Fruit fly (Drosophila melanogaster) whole organism, embryonic: ENCODE results near the gene CG43658.

Experiments
- Abd-B ChIP-seq: fragments of 200-800 bp; sonication (Bioruptor generic); optimal IDR thresholded peaks from 2 replicates; lab custom pipeline; 2018; ENCODE audit warnings: missing biosample characterization, mild to moderate bottlenecking, missing genetic modification characterization, moderate library complexity
- Asciz ChIP-seq: fragments of 200-800 bp; sonication (Bioruptor generic); optimal IDR thresholded peaks from 2 replicates; lab custom pipeline; 2017; ENCODE audit warnings: missing biosample characterization, mild to moderate bottlenecking, missing genetic modification characterization, missing genetic modification reagents
- CG10147 ChIP-seq: fragments of 200-800 bp; sonication (Bioruptor generic); optimal IDR thresholded peaks from 2 replicates; lab custom pipeline; 2019; ENCODE audit warnings: missing biosample characterization, mild to moderate bottlenecking, missing genetic modification characterization, moderate library complexity
- CG10209 ChIP-seq: fragments of 200-800 bp; sonication (Bioruptor generic); optimal IDR thresholded peaks from 3 replicates; lab custom pipeline; 2017; ENCODE audit warnings: missing biosample characterization, mild to moderate bottlenecking, missing genetic modification characterization, missing genetic modification reagents
- CG10274 ChIP-seq: fragments of 200-800 bp; sonication (Bioruptor generic); optimal IDR thresholded peaks from 3 replicates; lab custom pipeline; 2017; ENCODE audit warnings: missing biosample characterization, mild to moderate bottlenecking, missing genetic modification characterization
- CG10959 ChIP-seq: fragments of 200-800 bp; sonication (Bioruptor generic); IDR thresholded peaks from 2 replicates; pipeline ENCODE4 v1.3.6; 2022; ENCODE audit warnings: missing biosample characterization, missing genetic modification characterization
- CG10979 ChIP-seq: fragments of 200-800 bp; sonication (Bioruptor generic); optimal IDR thresholded peaks from 2 replicates; lab custom pipeline; 2018; ENCODE audit warnings: missing biosample characterization, mild to moderate bottlenecking, missing genetic modification characterization, moderate library complexity
- CG12391 ChIP-seq: fragments of 200-800 bp; sonication (Bioruptor generic); optimal IDR thresholded peaks from 3 replicates; lab custom pipeline; 2018; ENCODE audit warnings: missing biosample characterization, mild to moderate bottlenecking, missing genetic modification characterization, moderate library complexity
- CG13296 ChIP-seq: fragments of 200-800 bp; sonication (Bioruptor generic); optimal IDR thresholded peaks from 3 replicates; lab custom pipeline; 2018; ENCODE audit warnings: missing biosample characterization, mild to moderate bottlenecking, missing genetic modification characterization
- CG16815 ChIP-seq: fragments of 200-800 bp; sonication (Bioruptor generic); optimal IDR thresholded peaks from 3 replicates; lab custom pipeline; 2017; ENCODE audit warnings: missing biosample characterization, mild to moderate bottlenecking, missing genetic modification characterization
- CG18011 ChIP-seq: fragments of 200-800 bp; sonication (Bioruptor generic); optimal IDR thresholded peaks from 2 replicates; lab custom pipeline; 2017; ENCODE audit warnings: missing biosample characterization, missing genetic modification characterization, mild to moderate bottlenecking, moderate library complexity, missing genotype
- CG2712 ChIP-seq: fragments of 200-800 bp; optimal IDR thresholded peaks from 3 replicates; lab custom pipeline; 2019; ENCODE audit warnings: missing biosample characterization, mild to moderate bottlenecking, missing genetic modification characterization, moderate library complexity
- CG3163 ChIP-seq: fragments of 200-800 bp; sonication (Bioruptor generic); optimal IDR thresholded peaks from 3 replicates; lab custom pipeline; 2016; ENCODE audit warnings: missing biosample characterization, missing genetic modification characterization
- CG34224 ChIP-seq: fragments of 200-800 bp; sonication (Bioruptor generic); IDR thresholded peaks from 3 replicates; pipeline ENCODE4 v1.3.6; 2022; ENCODE audit warnings: missing biosample characterization, missing genetic modification characterization; ENCODE audit not compliant: partially characterized antibody
- CG4404 ChIP-seq: fragments of 200-800 bp; sonication (Bioruptor generic); IDR thresholded peaks from 2 replicates; pipeline ENCODE4 v1.3.6; 2022; ENCODE audit warnings: missing biosample characterization, missing genetic modification characterization
- CG6175 ChIP-seq: fragments of 200-800 bp; sonication (Bioruptor generic); IDR thresholded peaks from 3 replicates; pipeline ENCODE4 v1.3.6; 2022; ENCODE audit warnings: missing biosample characterization, missing genetic modification characterization
- CG7372 ChIP-seq: fragments of 200-800 bp; sonication (Bioruptor generic); IDR thresholded peaks from 2 replicates; pipeline ENCODE4 v1.3.6; 2022; ENCODE audit warnings: missing biosample characterization, missing genetic modification characterization
- CG9876 ChIP-seq: fragments of 200-800 bp; sonication (Bioruptor generic); optimal IDR thresholded peaks from 2 replicates; lab custom pipeline; 2016; ENCODE audit warnings: missing biosample characterization, missing genetic modification characterization
- Deaf1 ChIP-seq: fragments of 200-800 bp; optimal IDR thresholded peaks from 3 replicates; lab custom pipeline; 2019; ENCODE audit warnings: missing biosample characterization, mild to moderate bottlenecking, missing genetic modification characterization, moderate library complexity
- Dll ChIP-seq: fragments of 200-800 bp; sonication (Bioruptor generic); IDR thresholded peaks from 4 replicates; pipeline ENCODE4 v1.3.6; 2022; ENCODE audit warnings: missing biosample characterization, missing genetic modification characterization; ENCODE audit not compliant: partially characterized antibody
- Drgx ChIP-seq: fragments of 200-800 bp; sonication (Bioruptor generic); IDR thresholded peaks from 2 replicates; pipeline ENCODE4 v1.3.6; 2022; ENCODE audit warnings: missing biosample characterization, missing genetic modification characterization
- Ets65A ChIP-seq: fragments of 200-800 bp; sonication (Bioruptor generic); peaks from one replicate; lab custom pipeline; 2016; ENCODE audit warnings: missing biosample characterization, missing genetic modification characterization
- Gsc ChIP-seq: fragments of 200-800 bp; sonication (Bioruptor generic); IDR thresholded peaks from 2 replicates; pipeline ENCODE4 v1.3.6; 2022; ENCODE audit warnings: missing biosample characterization, missing genetic modification characterization
- HmgZ ChIP-seq: fragments of 200-800 bp; sonication (Bioruptor generic); optimal IDR thresholded peaks from 2 replicates; lab custom pipeline; 2018; ENCODE audit warnings: missing biosample characterization, mild to moderate bottlenecking, missing genetic modification characterization
- Hmx ChIP-seq: fragments of 200-800 bp; sonication (Bioruptor generic); optimal IDR thresholded peaks from 2 replicates; lab custom pipeline; 2016; ENCODE audit warnings: missing biosample characterization, missing genetic modification characterization
- Med ChIP-seq: fragments of 200-800 bp; sonication (Bioruptor generic); peaks from one replicate; lab custom pipeline; 2016; ENCODE audit warnings: missing biosample characterization, missing genetic modification characterization, mild to moderate bottlenecking, inconsistent platforms, moderate library complexity
- NC2α ChIP-seq: fragments of 200-800 bp; sonication (Bioruptor generic); optimal IDR thresholded peaks from 2 replicates; lab custom pipeline; 2016; ENCODE audit warnings: missing biosample characterization, missing genetic modification characterization
- Optix ChIP-seq: fragments of 200-800 bp; sonication (Bioruptor generic); IDR thresholded peaks from 3 replicates; pipeline ENCODE4 v1.3.6; 2022; ENCODE audit warnings: missing biosample characterization, missing genetic modification characterization
- Ravus ChIP-seq: fragments of 200-800 bp; sonication (Bioruptor generic); IDR thresholded peaks from 2 replicates; pipeline ENCODE4 v1.3.6; 2022; ENCODE audit warnings: missing biosample characterization, missing genetic modification characterization
- Spps ChIP-seq: fragments of 200-800 bp; sonication (Bioruptor generic); optimal IDR thresholded peaks from 2 replicates; lab custom pipeline; 2018; ENCODE audit warnings: missing biosample characterization, mild to moderate bottlenecking, missing genetic modification characterization
- YL-1 ChIP-seq: fragments of 200-800 bp; sonication (Bioruptor generic); optimal IDR thresholded peaks from 3 replicates; lab custom pipeline; 2017; ENCODE audit warnings: missing biosample characterization, mild to moderate bottlenecking, missing genetic modification characterization
- ap ChIP-seq: fragments of 200-800 bp; sonication (Bioruptor generic); IDR thresholded peaks from 2 replicates; pipeline ENCODE4 v1.3.6; 2022; ENCODE audit warnings: missing biosample characterization, missing genetic modification characterization
- ase ChIP-seq: fragments of 200-800 bp; sonication (Bioruptor generic); IDR thresholded peaks from 3 replicates; pipeline ENCODE4 v1.3.6; 2022; ENCODE audit warnings: missing biosample characterization, missing genetic modification characterization
- cwo ChIP-seq: fragments of 200-800 bp; sonication (Bioruptor generic); optimal IDR thresholded peaks from 3 replicates; lab custom pipeline; 2017; ENCODE audit warnings: missing biosample characterization, missing genetic modification characterization, mild to moderate bottlenecking, moderate library complexity, missing genetic modification reagents
- dysf ChIP-seq: fragments of 200-800 bp; sonication (Bioruptor generic); IDR thresholded peaks from 3 replicates; pipeline ENCODE4 v1.3.6; 2022; ENCODE audit warnings: missing biosample characterization, missing genetic modification characterization
- gem ChIP-seq: fragments of 200-800 bp; sonication (Bioruptor generic); optimal IDR thresholded peaks from 2 replicates; lab custom pipeline; 2019; ENCODE audit warnings: missing biosample characterization, mild to moderate bottlenecking, missing genetic modification characterization, moderate library complexity
- hkb ChIP-seq, 2 experiments: fragments of 200-800 bp in 1 of 2; fragments of >200 bp in 1 of 2; sonication (Bioruptor generic) in 1 of 2; IDR thresholded peaks in 1 of 2; optimal IDR thresholded peaks in 1 of 2; 2 replicates each; pipeline versions ENCODE4 v1.3.6 to Lab custom; 2017 to 2022; ENCODE audit warnings: missing biosample characterization in 1 of 2, missing genetic modification characterization in 1 of 2
- maf-S ChIP-seq: fragments of 200-800 bp; sonication (Bioruptor generic); optimal IDR thresholded peaks from 2 replicates; lab custom pipeline; 2016; ENCODE audit warnings: missing biosample characterization, missing genetic modification characterization
- nmo ChIP-seq: fragments of 200-800 bp; sonication (Bioruptor generic); optimal IDR thresholded peaks from 2 replicates; lab custom pipeline; 2018; ENCODE audit warnings: missing biosample characterization, mild to moderate bottlenecking, missing genetic modification characterization, moderate library complexity
- otp ChIP-seq: fragments of 200-800 bp; sonication (Bioruptor generic); IDR thresholded peaks from 3 replicates; pipeline ENCODE4, ENCODE4 v1.3.6; 2022; ENCODE audit warnings: missing biosample characterization, missing genetic modification characterization
- phol ChIP-seq: fragments of 200-800 bp; sonication (Bioruptor generic); optimal IDR thresholded peaks from 3 replicates; lab custom pipeline; 2018; ENCODE audit warnings: missing biosample characterization, mild to moderate bottlenecking, missing genetic modification characterization, moderate library complexity
- prd ChIP-seq, 3 experiments: fragments of >200 bp in 2 of 3; fragments of 200-800 bp in 1 of 3; sonication (Bioruptor generic) in 1 of 3; optimal IDR thresholded peaks in 2 of 3; IDR thresholded peaks in 1 of 3; 2 replicates in 2 of 3; 3 replicates in 1 of 3; pipeline versions ENCODE4 v1.3.6 to Lab custom; 2017 to 2022; ENCODE audit warnings: missing biosample characterization in 1 of 3, missing genetic modification characterization in 1 of 3
- sens ChIP-seq: fragments of 200-800 bp; sonication (Bioruptor generic); peaks from one replicate; lab custom pipeline; 2016; ENCODE audit warnings: missing biosample characterization, missing genetic modification characterization
- sima ChIP-seq: fragments of 200-800 bp; sonication (Bioruptor generic); optimal IDR thresholded peaks from 2 replicates; lab custom pipeline; 2016; ENCODE audit warnings: missing biosample characterization, missing genetic modification characterization
- stc ChIP-seq: fragments of 200-800 bp; sonication (Bioruptor generic); IDR thresholded peaks from 2 replicates; pipeline ENCODE4 v1.3.6; 2022; ENCODE audit warnings: missing biosample characterization, missing genetic modification characterization
- stwl ChIP-seq: fragments of 200-800 bp; sonication (Bioruptor generic); optimal IDR thresholded peaks from 3 replicates; lab custom pipeline; 2018; ENCODE audit warnings: missing biosample characterization, mild to moderate bottlenecking, missing genetic modification characterization, moderate library complexity

CG43658 gene

DNA sequence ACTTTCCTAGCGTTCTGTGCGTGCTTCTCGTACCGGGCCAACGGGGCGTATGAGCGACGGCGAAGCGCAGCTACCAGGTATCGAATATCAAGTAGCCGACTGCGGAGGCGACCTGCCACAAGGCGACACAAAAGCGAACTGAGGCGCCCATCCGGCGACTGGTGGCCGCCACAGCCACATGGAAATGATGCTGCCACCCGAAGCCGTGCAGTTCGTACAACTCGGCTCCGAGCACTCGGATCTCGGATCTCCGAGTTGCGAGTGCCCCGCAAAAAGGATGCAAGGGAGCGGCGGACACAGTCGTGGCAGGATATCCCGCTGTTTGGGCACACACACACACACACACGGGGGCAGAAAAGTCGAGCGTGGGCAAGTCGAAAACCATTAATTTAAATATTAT is 117.1 kb downstream of the CG43658 start, which contains the start of the genes CG12994 and CG46464:
Gene CG12994 (minus strand): TSS at position 115 of the 400 bp plus-strand sequence.
Gene CG46464 (minus strand): TSS at position 115 of the 400 bp plus-strand sequence.
- TF ChIP-seq NC2α (GFP tag; lab: Kevin White, UChicago) (no peak), Ets65A (GFP tag; lab: Kevin White, UChicago) (peak; percentile 8), CG13296 (GFP tag; lab: Kevin White, UChicago) (no peak), CG3163 (no peak), CG16815 (GFP tag; lab: Kevin White, UChicago) (no peak), CG10209 (GFP tag; lab: Kevin White, UChicago) (no peak), CG9876 (no peak), CG18011 (no peak), cwo (no peak), phol (tag; lab: Kevin White, UChicago) (no peak), Deaf1 (peak; percentile 90), Abd-B (GFP tag; lab: Kevin White, UChicago) (no peak), CG7372 (GFP tag; lab: Robert Waterston, UW) (peak; percentile 43), HmgZ (no peak)

DNA sequence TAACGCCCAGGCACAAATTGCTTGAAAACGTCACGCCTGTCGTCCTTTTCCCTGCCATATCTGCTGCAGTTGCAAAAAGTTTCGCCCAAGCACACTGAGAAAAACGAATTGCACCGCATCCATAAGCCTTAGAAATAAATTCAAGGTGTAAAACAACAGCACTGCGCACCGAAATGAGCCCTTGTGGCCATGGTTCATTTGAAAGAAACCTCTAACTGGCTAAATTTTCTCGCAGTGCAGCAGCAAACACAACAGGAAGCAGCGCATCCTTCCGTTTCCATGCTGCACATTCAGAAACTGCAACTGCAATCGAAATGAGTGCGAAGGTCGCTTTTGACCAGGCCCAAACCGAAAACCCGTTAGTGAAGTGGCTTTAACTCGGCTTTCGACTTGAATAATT is 136.6 kb downstream of the CG43658 start:
- TF ChIP-seq CG10979 (tag; lab: Kevin White, UChicago), result no peak
- TF ChIP-seq Optix (GFP tag; lab: Robert Waterston, UW), result 0 out of 3 replicates have a peak, but pooled peaks have one; percentile 28
- TF ChIP-seq Ravus (GFP tag; lab: Robert Waterston, UW), result no peak
- TF ChIP-seq Drgx (GFP tag; lab: Robert Waterston, UW), result peak; percentile 21; the same call in 1 of the 2 replicates
- TF ChIP-seq Med (GFP tag; lab: Kevin White, UChicago), result peak; percentile 37
- no peak for TF ChIP-seq prd (optimal IDR thresholded peaks at IDR 0.05; lab: Kevin White, UChicago)
- TF ChIP-seq prd (GFP tag; IDR thresholded peaks at IDR 0.05; lab: Robert Waterston, UW), result peak; percentile 28; the same call in 1 of the 3 replicates

dm6 chrX:17423310-17423945 is 137.6 kb downstream of the CG43658 start, which contains the start of gene ENGase:
ENGase (plus strand) TSS chrX:17423591.
- no peak for TF ChIP-seq ap
- TF ChIP-seq ase (GFP tag; lab: Robert Waterston, UW), result no peak
- TF ChIP-seq sima, result no peak
- no peak for TF ChIP-seq Asciz (GFP tag; lab: Kevin White, UChicago)
- TF ChIP-seq sens, result peak; percentile 76
- TF ChIP-seq CG4404 (GFP tag; lab: Robert Waterston, UW), result no peak
- TF ChIP-seq CG10274, result no peak
- no peak for TF ChIP-seq stc (GFP tag; lab: Robert Waterston, UW)
- no peak for TF ChIP-seq maf-S (GFP tag; lab: Kevin White, UChicago)
- no peak for TF ChIP-seq YL-1
- no peak for TF ChIP-seq Spps (tag; lab: Kevin White, UChicago)
- TF ChIP-seq CG10147 (GFP tag; lab: Kevin White, UChicago), result no peak
- TF ChIP-seq Drgx (GFP tag; lab: Robert Waterston, UW), result no peak
- TF ChIP-seq CG6175 (GFP tag; lab: Robert Waterston, UW), result no peak
- no peak for TF ChIP-seq dysf (GFP tag; lab: Robert Waterston, UW)
- TF ChIP-seq stwl (tag; lab: Kevin White, UChicago), result no peak
- no peak for TF ChIP-seq otp (GFP tag; lab: Robert Waterston, UW)
- no peak for TF ChIP-seq CG10959 (GFP tag; lab: Robert Waterston, UW)
- 0 out of 3 replicates have a peak, but pooled peaks have one; percentile 11 for TF ChIP-seq CG34224 (GFP tag; lab: Robert Waterston, UW)
- TF ChIP-seq Gsc (GFP tag; lab: Robert Waterston, UW), result no peak
- no peak for TF ChIP-seq Hmx (GFP tag; lab: Kevin White, UChicago)
- no peak for TF ChIP-seq Ravus (GFP tag; lab: Robert Waterston, UW)
- TF ChIP-seq hkb (optimal IDR thresholded peaks at IDR 0.05; lab: Kevin White, UChicago), result no peak
- TF ChIP-seq hkb (GFP tag; IDR thresholded peaks at IDR 0.05; lab: Robert Waterston, UW), result no peak
- no peak for TF ChIP-seq CG12391
- TF ChIP-seq Dll (GFP tag; lab: Robert Waterston, UW), result 0 out of 4 replicates have a peak, but pooled peaks have one; percentile 13
- no peak for TF ChIP-seq CG2712 (tag; lab: Kevin White, UChicago)
- peak; percentile 41 for TF ChIP-seq nmo (GFP tag; lab: Kevin White, UChicago)
- TF ChIP-seq gem (tag; lab: Kevin White, UChicago), result no peak
